Worm (Caenorhabditis elegans): Measurements from ENCODE around the gene C18A3.7.
"Not testable (repeated sequence)": the region's sequence is repeated elsewhere in the genome, so short reads cannot be mapped to it uniquely, and the experiment has no call there.

The C18A3.7 gene

ce11 chrII:5730343-5731083 lies at the start of gene C18A3.7, which contains the start of gene C18A3.11:
Gene C18A3.7 (minus strand): TSS chrII:5730443.
Gene C18A3.11 (plus strand): TSS chrII:5731033.
- TF ChIP-seq dao-5 (tag; optimal IDR thresholded peaks at IDR 0.05), result no peak
- TF ChIP-seq W03F9.2 (tag; optimal IDR thresholded peaks at IDR 0.05), result no peak
- TF ChIP-seq him-1 (tag; optimal IDR thresholded peaks at IDR 0.05), result no peak

ce11 chrII:5779866-5780265 lies 49.6 kb upstream of the C18A3.7 start:
- TF ChIP-seq W03F9.2 (tag; optimal IDR thresholded peaks at IDR 0.05) (no peak), him-1 (tag; optimal IDR thresholded peaks at IDR 0.05) (peak; percentile 75)

ce11 chrII:5777372-5777771 lies 47.1 kb upstream of the C18A3.7 start:
- TF ChIP-seq him-1 (tag; optimal IDR thresholded peaks at IDR 0.05) (no peak), W03F9.2 (tag; optimal IDR thresholded peaks at IDR 0.05) (no peak), dao-5 (tag; optimal IDR thresholded peaks at IDR 0.05) (no peak)

DNA sequence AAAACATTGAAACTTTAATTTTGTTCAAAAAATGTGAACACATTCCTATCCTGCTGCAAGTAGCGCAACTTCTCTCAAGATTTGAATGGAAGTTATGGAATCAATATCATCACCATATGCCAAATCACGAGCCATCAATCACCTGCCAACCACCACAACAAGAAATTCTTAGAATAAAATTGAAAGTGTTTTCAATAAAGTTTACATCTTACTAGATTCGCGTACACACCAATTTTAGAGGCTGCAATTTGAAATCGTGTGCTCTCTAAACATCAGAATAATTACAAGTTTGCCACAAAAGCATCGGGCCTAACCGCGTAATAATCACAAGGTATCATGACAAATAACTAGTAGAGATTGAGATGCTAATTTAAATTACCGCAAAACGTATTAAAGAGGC lies 44.6 kb upstream of the C18A3.7 start:
- TF ChIP-seq him-1 (tag; optimal IDR thresholded peaks at IDR 0.05) (no peak), W03F9.2 (tag; optimal IDR thresholded peaks at IDR 0.05) (no peak), dao-5 (tag; optimal IDR thresholded peaks at IDR 0.05) (no peak)

DNA sequence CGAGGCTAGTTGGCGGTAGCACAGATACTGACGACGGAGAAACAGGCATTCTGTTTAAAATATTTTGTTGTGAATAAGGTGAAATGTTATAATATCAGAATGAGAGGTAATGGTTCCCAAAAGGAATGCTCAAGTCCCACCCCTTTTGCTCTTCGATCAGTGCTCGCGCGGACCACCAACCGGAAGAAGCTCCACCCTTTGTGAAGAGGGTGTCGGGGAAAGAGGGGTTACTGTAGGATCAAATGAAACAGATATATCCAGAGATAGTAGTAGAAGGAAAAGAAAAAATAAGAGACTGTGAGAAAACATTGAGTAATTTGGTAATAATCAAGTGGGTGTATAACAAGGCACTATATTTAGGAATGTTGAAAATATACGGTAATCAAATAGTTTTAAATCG lies 43.9 kb upstream of the C18A3.7 start, which contains the start of the genes dmd-5 and F10C1.1:
Gene dmd-5, minus strand, starts transcription at position 101 of the 400 bp plus-strand sequence.
Gene F10C1.1, plus strand, starts transcription at position 110 of the 400 bp plus-strand sequence.
- TF ChIP-seq him-1 (tag; optimal IDR thresholded peaks at IDR 0.05) (no peak), dao-5 (tag; optimal IDR thresholded peaks at IDR 0.05) (no peak), W03F9.2 (tag; optimal IDR thresholded peaks at IDR 0.05) (no peak)

DNA sequence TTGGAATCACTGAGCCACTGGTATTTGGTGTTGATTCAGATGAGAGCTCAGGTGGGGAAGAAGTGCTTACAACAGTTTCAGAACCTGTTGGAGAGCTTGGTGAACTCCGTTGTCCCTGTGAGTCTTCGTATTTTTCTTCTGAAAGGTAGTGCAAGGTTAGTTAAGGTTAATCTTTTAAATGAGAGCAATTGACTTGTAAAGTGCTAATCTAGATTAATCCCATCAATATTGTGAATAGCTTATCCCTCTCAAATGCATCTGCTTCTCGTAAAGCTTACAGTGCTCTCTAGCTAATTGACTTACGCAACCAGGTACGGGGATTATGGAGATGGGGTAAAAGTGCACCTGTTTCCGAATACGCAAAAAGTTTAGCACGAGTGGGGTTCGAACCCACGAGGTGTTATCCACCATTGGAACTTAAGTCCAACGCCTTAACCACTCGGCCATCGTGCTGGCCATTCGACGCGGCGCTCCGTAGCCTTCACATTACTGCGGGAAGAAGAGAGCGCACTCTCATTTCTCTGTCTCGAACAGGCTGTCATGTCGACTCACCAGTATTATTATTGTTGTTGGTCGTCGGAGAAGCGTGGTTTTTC lies 42.4 kb upstream of the C18A3.7 start:
- no peak for TF ChIP-seq dao-5 (tag; optimal IDR thresholded peaks at IDR 0.05)
- TF ChIP-seq W03F9.2 (tag; optimal IDR thresholded peaks at IDR 0.05), result no peak
- TF ChIP-seq him-1 (tag; optimal IDR thresholded peaks at IDR 0.05), result peak; percentile 28

DNA sequence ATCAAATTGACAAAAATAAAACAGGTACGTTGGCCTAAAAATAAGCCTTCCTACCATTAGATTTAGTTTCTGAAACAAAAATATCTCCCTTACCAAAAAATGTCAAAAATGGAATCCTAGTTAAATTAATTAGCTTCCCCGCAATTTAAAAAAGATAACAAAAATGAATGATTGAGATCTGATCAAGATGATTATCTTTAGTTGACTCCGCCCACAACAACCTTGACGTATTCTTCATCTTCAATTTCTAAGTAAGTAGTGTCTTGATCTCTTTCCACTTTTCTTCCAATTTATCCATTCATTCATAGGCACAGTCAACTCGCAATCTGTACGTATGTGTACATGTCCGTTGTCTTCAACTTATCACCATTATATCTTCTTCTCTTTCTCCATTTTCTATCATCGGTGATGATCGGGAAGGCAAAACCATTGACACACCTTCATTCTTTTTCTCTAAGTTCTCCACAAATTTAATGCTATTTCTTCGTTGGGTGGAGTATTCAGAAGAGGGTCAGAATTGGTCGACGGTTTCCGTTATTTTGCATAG lies 38.1 kb upstream of the C18A3.7 start:
- TF ChIP-seq him-1 (tag; optimal IDR thresholded peaks at IDR 0.05), result no peak
- no peak for TF ChIP-seq dao-5 (tag; optimal IDR thresholded peaks at IDR 0.05)
- TF ChIP-seq W03F9.2 (tag; optimal IDR thresholded peaks at IDR 0.05), result no peak

DNA sequence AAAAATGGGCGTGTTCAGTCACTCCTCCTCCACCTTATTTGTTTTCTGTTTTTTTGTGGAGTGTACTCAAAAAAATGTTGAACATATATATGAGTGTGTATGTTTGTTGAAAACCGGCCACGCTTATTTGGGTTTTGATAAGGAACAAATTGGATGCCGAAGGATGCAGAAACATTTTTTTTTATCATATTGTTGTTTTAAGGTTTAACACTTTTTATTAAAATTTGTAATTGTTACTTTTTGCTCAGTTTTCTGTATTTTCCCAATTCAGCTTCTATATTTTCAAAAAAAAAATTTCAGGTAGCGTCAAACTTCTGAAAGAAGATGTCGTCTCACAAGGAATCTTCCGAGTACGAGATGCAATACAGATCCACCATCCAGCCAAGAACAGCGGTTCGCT lies 35.1 kb upstream of the C18A3.7 start, which contains the start of gene ifb-1:
Gene ifb-1, plus strand, starts transcription at position 301 of the 400 bp plus-strand sequence.
- TF ChIP-seq dao-5 (tag; optimal IDR thresholded peaks at IDR 0.05), result no peak
- no peak for TF ChIP-seq him-1 (tag; optimal IDR thresholded peaks at IDR 0.05)
- no peak for TF ChIP-seq W03F9.2 (tag; optimal IDR thresholded peaks at IDR 0.05)

DNA sequence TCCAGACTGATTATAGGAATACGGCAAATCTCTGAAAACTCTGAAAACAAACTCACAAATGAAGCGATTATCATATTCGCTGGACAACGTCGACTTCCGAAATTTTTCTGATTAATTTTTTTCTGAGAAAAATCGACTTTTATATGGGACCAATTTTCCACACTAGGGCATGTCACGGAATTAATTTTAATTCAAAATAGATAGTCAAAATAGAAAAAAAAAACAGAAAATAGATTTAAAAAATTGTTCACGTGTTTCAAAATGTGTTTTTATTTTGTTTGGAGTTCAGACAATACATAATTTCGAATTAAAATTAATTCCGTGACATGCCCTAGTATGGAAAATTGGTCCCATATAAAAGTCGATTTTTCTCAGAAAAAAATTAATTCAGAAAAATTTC lies 27.4 kb upstream of the C18A3.7 start, which contains the start of the genes F10C1.3 and F10C1.23:
Gene F10C1.3, minus strand, starts transcription at position 101 of the 400 bp plus-strand sequence.
Gene F10C1.23, plus strand, starts transcription at position 385 of the 400 bp plus-strand sequence.
- not testable (repeated sequence) for TF ChIP-seq dao-5, W03F9.2, him-1 (tag; optimal IDR thresholded peaks at IDR 0.05)

- TF ChIP-seq him-1 (tag; optimal IDR thresholded peaks at IDR 0.05) (no peak), W03F9.2 (tag; optimal IDR thresholded peaks at IDR 0.05) (no peak), dao-5 (tag; optimal IDR thresholded peaks at IDR 0.05) (no peak)
Measured at ce11 chrII:5754168-5754567, 23.9 kb upstream of the C18A3.7 start, which contains the start of gene F10C1.8. Gene F10C1.8 (plus strand): TSS chrII:5754468.

- no peak for TF ChIP-seq dao-5 (tag; optimal IDR thresholded peaks at IDR 0.05)
- no peak for TF ChIP-seq W03F9.2 (tag; optimal IDR thresholded peaks at IDR 0.05)
- no peak for TF ChIP-seq him-1 (tag; optimal IDR thresholded peaks at IDR 0.05)
Measured at ce11 chrII:5751353-5751752, 21.1 kb upstream of the C18A3.7 start.

ce11 chrII:5749733-5750238 lies 19.5 kb upstream of the C18A3.7 start, which contains the start of gene ifb-2:
Gene ifb-2 (plus strand): TSS chrII:5750188.
- no peak for TF ChIP-seq dao-5 (tag; optimal IDR thresholded peaks at IDR 0.05)
- no peak for TF ChIP-seq him-1 (tag; optimal IDR thresholded peaks at IDR 0.05)
- no peak for TF ChIP-seq W03F9.2 (tag; optimal IDR thresholded peaks at IDR 0.05)

DNA sequence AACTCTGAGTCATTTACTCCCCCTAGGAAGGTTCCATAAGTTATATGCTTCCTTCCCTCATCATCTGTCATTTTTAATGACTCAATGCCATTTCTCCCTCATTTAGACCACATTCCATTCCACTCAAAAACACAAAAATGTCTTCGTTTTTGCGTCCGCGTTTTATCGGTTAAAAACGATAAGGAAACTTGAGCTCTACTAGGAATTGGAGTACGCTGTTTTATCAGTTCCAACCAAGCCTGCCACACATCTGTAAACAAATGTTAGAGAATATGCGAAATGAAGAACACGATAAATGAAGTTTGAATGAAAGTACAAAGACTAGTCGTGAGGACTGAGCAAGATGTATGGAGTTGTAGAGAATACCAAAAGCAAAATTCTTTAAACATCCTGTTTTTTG lies 18.2 kb upstream of the C18A3.7 start:
- TF ChIP-seq W03F9.2 (tag; optimal IDR thresholded peaks at IDR 0.05) (no peak), dao-5 (tag; optimal IDR thresholded peaks at IDR 0.05) (no peak), him-1 (tag; optimal IDR thresholded peaks at IDR 0.05) (no peak)
